Worm (Caenorhabditis elegans) whole organism, late embryonic: ENCODE measurements around the gene K01A12.2.
"Not testable (repeated sequence)": the region's sequence is repeated elsewhere in the genome, so short reads cannot be mapped to it uniquely, and the experiment has no call there.

Experiments
- K09A11.1 ChIP-seq: sonication (generic microtip); optimal IDR thresholded peaks from 2 replicates; lab custom pipeline; 2017; ENCODE audit warnings: antibody characterized with exemption, mild to moderate bottlenecking, missing genetic modification characterization, missing compliant biosample characterization; ENCODE audit not compliant: insufficient read depth
- ama-1 ChIP-seq: fragments of 150-350 bp; optimal IDR thresholded peaks from 2 replicates; lab custom pipeline; 2014
- ceh-18 ChIP-seq: sonication (generic microtip); optimal IDR thresholded peaks from 2 replicates; lab custom pipeline; 2016; ENCODE audit warnings: missing genetic modification characterization, missing compliant biosample characterization
- ceh-22 ChIP-seq: sonication (generic microtip); optimal IDR thresholded peaks from 2 replicates; lab custom pipeline; 2017; ENCODE audit warnings: missing biosample characterization, missing genetic modification characterization
- ceh-24 ChIP-seq: sonication (generic microtip); optimal IDR thresholded peaks from 2 replicates; lab custom pipeline; 2016; ENCODE audit warnings: mild to moderate bottlenecking, missing genetic modification characterization, missing compliant biosample characterization
- ceh-30 ChIP-seq: fragments of 150-350 bp; optimal IDR thresholded peaks from 2 replicates; lab custom pipeline; 2014; ENCODE audit warnings: missing biosample characterization, missing genetic modification characterization
- ceh-34 ChIP-seq: sonication (generic microtip); optimal IDR thresholded peaks from 2 replicates; lab custom pipeline; 2016; ENCODE audit warnings: mild to moderate bottlenecking, missing genetic modification characterization, missing compliant biosample characterization
- ceh-45 ChIP-seq: fragments of 200-800 bp; sonication (Bioruptor generic); IDR thresholded peaks from 2 replicates; pipeline ENCODE4 v1.3.6; 2022; ENCODE audit warnings: missing genetic modification reagents, missing genetic modification characterization, missing compliant biosample characterization
- dmd-4 ChIP-seq: sonication (generic microtip); optimal IDR thresholded peaks from 2 replicates; lab custom pipeline; 2016; ENCODE audit warnings: borderline replicate concordance, missing genetic modification characterization, missing compliant biosample characterization
- elt-2 ChIP-seq: sonication (generic microtip); optimal IDR thresholded peaks from 2 replicates; lab custom pipeline; 2016; ENCODE audit warnings: missing genetic modification reagents, missing genetic modification characterization, missing compliant biosample characterization
- fax-1 ChIP-seq: sonication (generic microtip); optimal IDR thresholded peaks from 2 replicates; lab custom pipeline; 2016; ENCODE audit warnings: missing genotype, missing genetic modification characterization, missing compliant biosample characterization
- fkh-6 ChIP-seq: sonication (generic microtip); optimal IDR thresholded peaks from 2 replicates; lab custom pipeline; 2016; ENCODE audit warnings: missing genetic modification characterization, missing compliant biosample characterization
- gmeb-2 ChIP-seq: sonication (generic microtip); optimal IDR thresholded peaks from 2 replicates; lab custom pipeline; 2016; ENCODE audit warnings: missing genetic modification characterization, inconsistent platforms, missing compliant biosample characterization
- hlh-13 ChIP-seq: fragments of 200-800 bp; sonication (Bioruptor generic); optimal IDR thresholded peaks from 2 replicates; lab custom pipeline; 2018; ENCODE audit warnings: mild to moderate bottlenecking, missing genetic modification characterization, missing compliant biosample characterization
- hlh-15 ChIP-seq: sonication (generic microtip); optimal IDR thresholded peaks from 2 replicates; lab custom pipeline; 2016; ENCODE audit warnings: missing genetic modification characterization, missing compliant biosample characterization
- lim-6 ChIP-seq: sonication (generic microtip); optimal IDR thresholded peaks from 2 replicates; lab custom pipeline; 2016; ENCODE audit warnings: missing genetic modification characterization, missing compliant biosample characterization
- lin-11 ChIP-seq: fragments of 200-800 bp; sonication (Bioruptor generic); optimal IDR thresholded peaks from 2 replicates; lab custom pipeline; 2018; ENCODE audit warnings: mild to moderate bottlenecking, missing genetic modification characterization, missing compliant biosample characterization
- madf-2 ChIP-seq: sonication (generic microtip); optimal IDR thresholded peaks from 2 replicates; lab custom pipeline; 2017; ENCODE audit warnings: missing genetic modification characterization, missing compliant biosample characterization
- nfya-1 ChIP-seq: sonication (generic microtip); optimal IDR thresholded peaks from 2 replicates; lab custom pipeline; 2017; ENCODE audit warnings: missing genetic modification characterization, mild to moderate bottlenecking, missing compliant biosample characterization, antibody characterized with exemption, moderate library complexity
- nhr-11 ChIP-seq: fragments of 150-350 bp; optimal IDR thresholded peaks from 2 replicates; lab custom pipeline; 2014; ENCODE audit warnings: missing biosample characterization, missing genetic modification characterization
- pat-9 ChIP-seq: fragments of 200-800 bp; sonication (Bioruptor generic); optimal IDR thresholded peaks from 2 replicates; lab custom pipeline; 2018; ENCODE audit warnings: mild to moderate bottlenecking, missing genetic modification characterization, moderate library complexity, missing compliant biosample characterization
- pha-4 ChIP-seq: fragments of 150-350 bp; optimal IDR thresholded peaks from 2 replicates; lab custom pipeline; 2018; ENCODE audit warnings: missing biosample characterization, missing genetic modification reagents, missing genetic modification characterization
- rnt-1 ChIP-seq: sonication (generic microtip); optimal IDR thresholded peaks from 2 replicates; lab custom pipeline; 2016; ENCODE audit warnings: missing genetic modification characterization, missing compliant biosample characterization
- sox-2 ChIP-seq: fragments of 200-800 bp; sonication (Bioruptor generic); IDR thresholded peaks from 2 replicates; pipeline ENCODE4 v1.3.6; 2022; ENCODE audit warnings: missing genetic modification reagents, missing genetic modification characterization, missing compliant biosample characterization
- syd-9 ChIP-seq: sonication (generic microtip); optimal IDR thresholded peaks from 2 replicates; lab custom pipeline; 2016; ENCODE audit warnings: mild to moderate bottlenecking, missing genetic modification characterization, moderate library complexity, missing compliant biosample characterization
- tbx-2 ChIP-seq: sonication (generic microtip); optimal IDR thresholded peaks from 2 replicates; lab custom pipeline; 2016; ENCODE audit warnings: missing genetic modification characterization, missing compliant biosample characterization
- tbx-7 ChIP-seq: sonication (generic microtip); optimal IDR thresholded peaks from 2 replicates; lab custom pipeline; 2016; ENCODE audit warnings: missing genotype, missing genetic modification characterization, missing compliant biosample characterization
- unc-55 ChIP-seq: sonication (generic microtip); optimal IDR thresholded peaks from 2 replicates; lab custom pipeline; 2017; ENCODE audit warnings: missing biosample characterization, missing genetic modification reagents, missing genetic modification characterization
- unc-86 ChIP-seq: sonication (generic microtip); optimal IDR thresholded peaks from 2 replicates; lab custom pipeline; 2016; ENCODE audit warnings: missing genetic modification characterization, missing compliant biosample characterization
- zip-5 ChIP-seq: sonication (generic microtip); optimal IDR thresholded peaks from 2 replicates; lab custom pipeline; 2016; ENCODE audit warnings: missing genetic modification characterization, missing compliant biosample characterization

The K01A12.2 gene

DNA sequence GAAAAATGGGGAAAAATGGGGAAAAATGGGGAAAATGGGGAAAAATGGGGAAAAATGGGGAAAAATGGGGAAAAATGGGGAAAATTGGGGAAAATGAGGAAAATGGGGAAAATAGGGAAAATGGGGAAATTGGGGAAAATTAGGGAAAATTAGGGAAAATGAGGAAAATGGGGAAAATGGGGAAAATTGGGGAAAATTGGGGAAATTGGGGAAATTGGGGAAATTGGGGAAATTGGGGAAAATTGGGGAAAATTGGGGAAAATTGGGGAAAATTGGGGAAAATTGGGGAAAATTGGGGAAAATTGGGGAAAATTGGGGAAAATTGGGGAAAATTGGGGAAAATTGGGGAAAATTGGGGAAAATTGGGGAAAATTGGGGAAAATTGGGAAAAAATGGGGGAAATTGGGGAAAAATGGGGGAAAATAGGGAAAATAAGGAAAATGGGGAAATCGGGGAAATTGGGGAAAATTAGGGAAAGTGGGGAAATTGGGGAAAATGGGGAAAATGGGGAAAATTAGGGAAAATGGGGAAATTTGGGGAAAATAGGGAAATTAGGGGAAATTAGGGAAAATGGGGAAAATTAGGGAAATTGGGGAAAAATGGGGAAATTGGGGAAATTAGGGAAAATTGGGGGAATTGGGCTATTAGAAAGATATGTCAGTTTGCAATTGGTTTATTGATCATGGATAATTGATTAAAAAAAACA, 10.3 kb upstream of the K01A12.2 start (continued):
- no peak for TF ChIP-seq nhr-11 (tag; lab: Kevin White, UChicago)
- no peak for TF ChIP-seq dmd-4
- TF ChIP-seq rnt-1 (tag; lab: Kevin White, UChicago): no peak
- 0 out of 2 replicates have a peak, but pooled peaks have one; percentile 10 for TF ChIP-seq sox-2 (GFP tag; lab: Robert Waterston, UW)
- TF ChIP-seq pat-9: peak; percentile 28
- no peak for TF ChIP-seq unc-55 (GFP tag; lab: Kevin White, UChicago)
- no peak for TF ChIP-seq unc-86 (tag; lab: Kevin White, UChicago)

DNA sequence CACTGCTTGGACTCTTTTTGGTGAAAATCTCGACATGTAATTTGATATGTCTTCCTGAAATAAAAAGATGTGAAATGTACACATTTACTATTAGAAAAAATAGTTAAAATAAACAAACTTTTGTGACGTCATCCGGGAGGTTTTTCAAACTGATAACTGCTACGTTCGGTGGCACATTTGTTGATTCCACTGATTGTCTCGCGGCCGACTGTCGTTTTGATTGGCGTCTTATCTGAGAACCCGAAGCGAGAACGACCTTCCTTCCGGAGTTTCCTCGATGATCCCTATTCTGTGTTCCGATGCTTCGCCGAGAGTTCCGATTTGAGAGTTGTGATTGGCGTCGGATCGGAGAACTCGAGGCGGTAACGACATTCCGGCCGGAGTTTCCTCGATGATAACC, 9.0 kb upstream of the K01A12.2 start:
- TF ChIP-seq zip-5 (no peak), fkh-6 (tag; lab: Kevin White, UChicago) (no peak), lin-11 (tag; lab: Kevin White, UChicago) (no peak), sox-2 (GFP tag; lab: Robert Waterston, UW) (no peak), K09A11.1 (no peak), ceh-45 (GFP tag; lab: Robert Waterston, UW) (no peak), ceh-30 (tag; lab: Kevin White, UChicago) (no peak), tbx-7 (tag; lab: Kevin White, UChicago) (no peak), ceh-24 (tag; lab: Kevin White, UChicago) (no peak), syd-9 (tag; lab: Kevin White, UChicago) (no peak), nhr-11 (tag; lab: Kevin White, UChicago) (no peak), madf-2 (no peak), ceh-18 (no peak), unc-86 (tag; lab: Kevin White, UChicago) (no peak), rnt-1 (tag; lab: Kevin White, UChicago) (no peak), hlh-15 (tag; lab: Kevin White, UChicago) (no peak), ama-1 (lab: Kevin White, UChicago) (no peak)

DNA sequence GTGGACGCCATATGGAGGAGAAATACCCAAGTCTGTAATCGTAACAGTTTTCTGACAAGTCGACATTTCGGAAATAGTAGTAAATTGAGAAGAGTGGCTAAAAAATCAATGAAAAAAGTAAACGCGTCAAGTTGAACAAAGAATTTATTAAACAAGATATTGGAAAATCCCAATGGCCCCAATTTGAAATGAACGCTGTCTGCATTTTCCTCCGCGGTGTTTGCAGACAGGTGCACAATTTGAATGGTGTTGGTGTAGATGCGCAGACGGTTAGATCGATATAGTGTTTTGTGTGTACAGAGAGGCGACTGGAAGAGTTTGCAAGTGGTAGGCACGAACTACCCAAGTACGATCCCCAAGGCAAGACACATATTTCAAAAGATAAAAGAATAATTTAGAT, 8.1 kb upstream of the K01A12.2 start, which contains the start of the genes H35N09.2 and H35N09.1:
Gene H35N09.2 (minus strand): TSS at position 54 of the 400 bp plus-strand sequence.
Gene H35N09.1 (plus strand): TSS at position 335 of the 400 bp plus-strand sequence.
- no peak for TF ChIP-seq ceh-22 (tag; lab: Kevin White, UChicago)
- TF ChIP-seq nfya-1 (tag; lab: Kevin White, UChicago): peak; percentile 55
- TF ChIP-seq tbx-2 (tag; lab: Kevin White, UChicago): peak; percentile 4
- no peak for TF ChIP-seq lim-6
- no peak for TF ChIP-seq pha-4
- TF ChIP-seq ceh-34: peak; percentile 0

DNA sequence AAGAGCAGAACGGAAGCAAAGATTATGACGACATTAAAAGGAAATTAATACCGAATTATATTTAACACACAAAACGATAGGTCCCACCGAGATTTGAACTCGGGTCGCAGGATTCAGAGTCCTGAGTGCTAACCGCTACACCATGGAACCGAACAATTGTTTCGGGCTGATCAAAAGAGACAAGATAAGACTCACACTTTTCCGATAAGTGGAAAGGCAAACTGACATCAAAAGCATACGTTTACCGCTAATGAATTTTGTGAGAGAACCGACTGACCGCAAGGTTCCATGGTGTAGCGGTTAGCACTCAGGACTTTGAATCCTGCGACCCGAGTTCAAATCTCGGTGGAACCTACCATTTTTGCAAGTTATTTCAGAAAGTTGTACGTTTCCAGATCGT, 4.4 kb upstream of the K01A12.2 start:
- TF ChIP-seq unc-55 (GFP tag; lab: Kevin White, UChicago) (no peak), rnt-1 (tag; lab: Kevin White, UChicago) (peak; percentile 45), gmeb-2 (tag; lab: Kevin White, UChicago) (peak; percentile 2), ceh-34 (no peak)

DNA sequence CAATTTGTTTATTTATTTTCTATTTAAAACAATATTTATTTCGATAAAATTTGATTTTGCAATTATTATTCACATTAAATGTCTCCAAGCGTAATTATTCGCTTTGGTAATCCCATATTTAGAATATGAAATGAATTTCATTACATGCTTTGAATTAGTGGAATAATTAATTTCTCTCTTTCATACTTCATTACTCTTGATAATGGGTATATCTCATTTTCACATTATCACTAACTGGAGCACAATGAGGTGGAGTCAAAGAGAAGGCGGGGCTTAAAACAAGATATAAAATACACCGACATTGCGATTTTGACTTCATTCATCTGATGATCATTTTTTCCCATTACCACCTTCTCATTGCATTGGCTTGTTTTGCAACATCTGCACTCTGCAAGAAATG, 2.5 kb upstream of the K01A12.2 start, which contains the start of gene K01A12.4:
Gene K01A12.4 (plus strand): TSS at position 301 of the 400 bp plus-strand sequence.
- TF ChIP-seq elt-2 (tag; lab: Kevin White, UChicago); hlh-15 (tag; lab: Kevin White, UChicago); unc-55 (GFP tag; lab: Kevin White, UChicago): not testable (repeated sequence)

DNA sequence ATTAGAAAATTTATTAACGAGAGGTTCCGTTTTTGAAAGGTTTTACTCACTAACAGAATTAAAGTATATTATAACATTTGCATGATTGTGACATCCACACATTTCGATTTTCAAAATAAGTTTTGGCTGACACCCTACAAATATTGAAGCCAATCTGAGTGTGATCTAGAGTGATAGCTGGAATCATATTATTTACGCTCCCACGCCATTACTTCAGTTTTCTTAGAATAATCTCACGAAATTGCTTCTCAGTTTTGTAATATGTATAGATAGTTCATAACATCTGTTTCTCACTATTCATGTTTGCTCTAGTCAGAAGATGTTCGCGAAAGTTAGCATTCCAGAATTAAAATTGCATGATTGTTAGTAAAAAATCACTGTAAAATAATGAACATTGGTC, 875 bp upstream of the K01A12.2 start:
- TF ChIP-seq fax-1 (tag; lab: Kevin White, UChicago): no peak
- no peak for TF ChIP-seq hlh-13
- no peak for TF ChIP-seq gmeb-2 (tag; lab: Kevin White, UChicago)
